Worm (Caenorhabditis elegans) whole organism, L4 larva: ENCODE results near the gene Y54G2A.45.

Source experiments
- daf-19 ChIP-seq: fragments of 200-800 bp; sonication (Bioruptor generic); conservative IDR thresholded peaks from 2 replicates; pipeline ENCODE4 v1.3.6; 2022; ENCODE audit warnings: missing genetic modification characterization, missing compliant biosample characterization
- dmd-6 ChIP-seq: fragments of 200-800 bp; sonication (Bioruptor generic); IDR thresholded peaks from 2 replicates; pipeline ENCODE4 v1.3.6; 2022; ENCODE audit warnings: missing genetic modification reagents, missing genetic modification characterization, missing compliant biosample characterization
- dpl-1 ChIP-seq: fragments of 150-350 bp; optimal IDR thresholded peaks from 2 replicates; lab custom pipeline; 2014; ENCODE audit warnings: missing biosample characterization, missing genetic modification reagents, missing genetic modification characterization
- dve-1 ChIP-seq: sonication (generic microtip); optimal IDR thresholded peaks from 2 replicates; lab custom pipeline; 2017; ENCODE audit warnings: antibody characterized with exemption, mild to moderate bottlenecking, missing genetic modification characterization, missing compliant biosample characterization; ENCODE audit not compliant: insufficient read depth
- egl-27 ChIP-seq: sonication (generic microtip); optimal IDR thresholded peaks from 3 replicates; lab custom pipeline; 2017; ENCODE audit warnings: missing biosample characterization, missing genetic modification reagents, missing genetic modification characterization
- egl-43 ChIP-seq: fragments of 200-800 bp; sonication (Bioruptor generic); IDR thresholded peaks from 2 replicates; pipeline ENCODE4 v1.3.6; 2022; ENCODE audit warnings: missing genetic modification reagents, missing genetic modification characterization, missing compliant biosample characterization
- hlh-11 ChIP-seq: fragments of 200-800 bp; sonication (Bioruptor generic); optimal IDR thresholded peaks from 2 replicates; lab custom pipeline; 2018; ENCODE audit warnings: mild to moderate bottlenecking, missing genetic modification characterization, missing compliant biosample characterization
- hmg-1.1 ChIP-seq: fragments of 200-800 bp; sonication (Bioruptor generic); IDR thresholded peaks from 2 replicates; pipeline ENCODE4 v1.3.6; 2022; ENCODE audit warnings: missing genetic modification reagents, missing genetic modification characterization, missing compliant biosample characterization
- lir-3 ChIP-seq: sonication (generic microtip); optimal IDR thresholded peaks from 2 replicates; lab custom pipeline; 2016; ENCODE audit warnings: mild to moderate bottlenecking, missing genetic modification characterization, missing compliant biosample characterization
- nhr-102 ChIP-seq: sonication (generic microtip); optimal IDR thresholded peaks from 2 replicates; lab custom pipeline; 2016; ENCODE audit warnings: mild to moderate bottlenecking, missing genetic modification characterization, moderate library complexity, missing compliant biosample characterization
- nhr-28 ChIP-seq: fragments of 150-350 bp; optimal IDR thresholded peaks from 2 replicates; lab custom pipeline; 2014; ENCODE audit warnings: missing biosample characterization, missing genetic modification characterization
- nhr-6 ChIP-seq: fragments of 150-350 bp; optimal IDR thresholded peaks from 2 replicates; lab custom pipeline; 2014; ENCODE audit warnings: missing biosample characterization, missing genetic modification characterization
- php-3 ChIP-seq: fragments of 200-800 bp; sonication (Bioruptor generic); IDR thresholded peaks from 2 replicates; pipeline ENCODE4 v1.3.6; 2022; ENCODE audit warnings: missing genetic modification reagents, missing genetic modification characterization, missing compliant biosample characterization
- pqm-1 ChIP-seq: sonication (generic microtip); optimal IDR thresholded peaks from 2 replicates; lab custom pipeline; 2017; ENCODE audit warnings: missing biosample characterization, missing genetic modification characterization
- rbr-2 ChIP-seq: sonication (generic microtip); optimal IDR thresholded peaks from 2 replicates; lab custom pipeline; 2016; ENCODE audit warnings: missing genotype, missing genetic modification characterization, missing compliant biosample characterization
- spr-1 ChIP-seq: sonication (generic microtip); optimal IDR thresholded peaks from 2 replicates; lab custom pipeline; 2016; ENCODE audit warnings: mild to moderate bottlenecking, missing genetic modification characterization, missing compliant biosample characterization
- tra-1 ChIP-seq: fragments of 200-800 bp; sonication (Bioruptor generic); IDR thresholded peaks from 2 replicates; pipeline ENCODE4 v1.3.6; 2022; ENCODE audit warnings: missing genetic modification reagents, missing genetic modification characterization, missing compliant biosample characterization
- unc-39 ChIP-seq: sonication (generic microtip); optimal IDR thresholded peaks from 2 replicates; lab custom pipeline; 2017; ENCODE audit warnings: missing biosample characterization, missing genetic modification characterization
- zag-1 ChIP-seq: fragments of 150-350 bp; optimal IDR thresholded peaks from 2 replicates; lab custom pipeline; 2014; ENCODE audit warnings: missing biosample characterization, missing genetic modification characterization
- ztf-11 ChIP-seq: fragments of 150-350 bp; optimal IDR thresholded peaks from 2 replicates; lab custom pipeline; 2014; ENCODE audit warnings: missing biosample characterization, missing genetic modification characterization

Y54G2A.45 gene

DNA sequence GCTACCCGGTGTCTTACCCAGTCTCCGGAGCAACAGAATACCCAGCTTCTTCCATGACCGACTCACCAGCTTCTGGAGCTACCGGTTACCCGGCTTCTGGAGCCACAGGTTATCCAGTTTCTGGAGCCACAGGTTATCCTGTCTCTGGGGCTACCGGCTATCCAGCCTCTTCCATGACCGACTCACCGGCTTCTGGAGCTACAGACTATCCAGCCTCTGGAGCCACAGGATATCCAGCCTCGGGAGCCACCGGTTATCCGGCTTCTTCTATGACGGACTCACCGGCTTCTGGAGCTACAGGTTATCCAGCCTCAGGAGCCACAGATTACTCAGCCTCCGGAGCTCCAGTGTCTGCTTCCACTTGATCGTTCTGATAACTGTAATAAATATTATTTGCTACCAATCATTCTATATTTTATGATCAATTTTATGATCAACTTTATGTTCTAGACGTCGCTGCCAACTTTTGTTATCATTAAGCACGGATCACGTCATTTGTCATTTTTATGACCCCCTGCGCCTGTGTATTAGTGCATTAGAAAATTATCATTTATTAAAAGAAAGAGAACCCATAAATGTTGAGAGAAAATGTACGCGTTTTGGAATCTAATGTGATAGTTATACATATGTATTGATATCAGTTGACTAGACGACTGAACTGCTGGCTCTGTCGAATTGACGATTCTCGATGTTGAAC, 49.5 kb downstream of the Y54G2A.45 start (continued):
- TF ChIP-seq ztf-11 (tag; lab: Kevin White, UChicago) = no peak
- peak; percentile 46 for TF ChIP-seq nhr-102
- peak; percentile 77 for TF ChIP-seq tra-1 (GFP tag; lab: Robert Waterston, UW)
- TF ChIP-seq dve-1 = peak; percentile 81
- TF ChIP-seq nhr-28 (tag; lab: Kevin White, UChicago) = peak; percentile 73
- no peak for TF ChIP-seq nhr-6 (tag; lab: Kevin White, UChicago)
- TF ChIP-seq rbr-2 = no peak
- TF ChIP-seq egl-27 (tag; lab: Kevin White, UChicago) = no peak
- TF ChIP-seq egl-43 (GFP tag; lab: Robert Waterston, UW) = 0 out of 2 replicates have a peak, but pooled peaks have one; percentile 8
- peak; percentile 85 for TF ChIP-seq dmd-6
- TF ChIP-seq hlh-11 (tag; lab: Kevin White, UChicago) = peak; percentile 77
- TF ChIP-seq zag-1 (tag; lab: Kevin White, UChicago) = no peak
- peak; percentile 85 for TF ChIP-seq pqm-1 (tag; lab: Kevin White, UChicago)
- TF ChIP-seq hmg-1.1 (GFP tag; lab: Robert Waterston, UW) = no peak
- TF ChIP-seq php-3 = peak; percentile 100
- no peak for TF ChIP-seq unc-39
- no peak for TF ChIP-seq daf-19
- no peak for TF ChIP-seq dpl-1 (GFP tag; lab: Kevin White, UChicago)
- no peak for TF ChIP-seq spr-1 (tag; lab: Kevin White, UChicago)
- no peak for TF ChIP-seq lir-3 (tag; lab: Kevin White, UChicago)
